Worm (Caenorhabditis elegans): Measurements from ENCODE around the gene gpa-17.

The gpa-17 gene

DNA sequence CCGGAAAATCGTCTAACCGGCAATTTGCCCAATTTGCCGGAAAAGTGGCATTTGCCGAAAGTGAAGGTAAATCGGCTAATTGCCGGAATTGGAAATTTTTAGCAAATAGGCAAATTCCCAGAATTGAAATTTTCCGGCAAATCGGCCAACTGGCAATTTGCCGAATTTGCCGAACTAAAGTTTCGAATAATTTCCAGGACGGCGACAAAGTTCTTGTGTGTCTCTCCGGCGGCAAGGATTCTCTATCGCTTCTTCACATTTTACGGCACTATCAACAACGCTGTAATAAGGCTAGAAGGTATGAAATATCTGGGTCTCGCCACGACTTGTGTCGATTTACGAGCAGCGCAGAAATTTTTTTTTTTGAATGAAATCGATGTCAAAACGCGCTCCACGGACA lies 29.9 kb downstream of the gpa-17 start:
- TF ChIP-seq ces-1 (GFP tag; optimal IDR thresholded peaks at IDR 0.05) (no peak), efl-1 (optimal IDR thresholded peaks at IDR 0.05) (no peak), efl-1 (GFP tag; optimal IDR thresholded peaks at IDR 0.05 in 1 of 2) (peak in 1 of 2 experiments; percentile 64), tlp-1 (tag; optimal IDR thresholded peaks at IDR 0.05) (no peak), nhr-19 (GFP tag; conservative IDR thresholded peaks at IDR 0.05) (no peak)

DNA sequence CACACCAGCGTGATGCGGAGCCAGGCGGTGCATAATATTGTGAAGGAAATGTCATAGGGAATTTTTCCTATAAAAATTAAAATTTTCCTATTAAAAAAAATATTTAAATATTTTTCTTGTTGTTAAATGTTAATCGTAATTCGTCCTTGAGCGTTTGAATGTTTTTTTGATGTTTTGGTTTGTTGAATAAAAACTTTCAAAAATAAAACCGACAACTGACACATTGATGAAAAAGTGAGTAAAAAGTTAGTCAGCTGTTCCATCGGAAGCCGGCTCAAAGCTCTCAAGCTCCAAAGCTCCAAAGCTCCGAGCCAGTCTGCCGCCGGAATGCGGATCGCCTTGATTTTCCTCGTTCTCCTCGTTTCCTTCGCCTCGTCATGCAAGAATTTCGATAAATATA lies 32.3 kb downstream of the gpa-17 start, which contains the start of gene Y71H2B.4:
TSS of gene Y71H2B.4 (plus strand) at position 301 of the 400 bp plus-strand sequence.
- TF ChIP-seq mep-1 (tag; optimal IDR thresholded peaks at IDR 0.05), result no peak
- TF ChIP-seq grh-1 (GFP tag; IDR thresholded peaks at IDR 0.05), result no peak
- TF ChIP-seq fkh-10 (GFP tag; optimal IDR thresholded peaks at IDR 0.05), result no peak
- TF ChIP-seq C16A3.4 (tag; optimal IDR thresholded peaks at IDR 0.05), result no peak
- TF ChIP-seq sox-4 (tag; optimal IDR thresholded peaks at IDR 0.05), result no peak
- TF ChIP-seq ceh-90 (tag; optimal IDR thresholded peaks at IDR 0.05), result no peak
- no peak for TF ChIP-seq mdl-1 (tag; optimal IDR thresholded peaks at IDR 0.05)
- TF ChIP-seq fkh-8 (tag; optimal IDR thresholded peaks at IDR 0.05), result no peak
- TF ChIP-seq zip-4 (GFP tag; optimal IDR thresholded peaks at IDR 0.05), result no peak
- no peak for TF ChIP-seq aha-1 (tag; optimal IDR thresholded peaks at IDR 0.05)
- no peak for TF ChIP-seq mab-9 (GFP tag; IDR thresholded peaks at IDR 0.05)
- no peak for TF ChIP-seq pax-3 (tag; optimal IDR thresholded peaks at IDR 0.05)
- no peak for TF ChIP-seq ztf-11 (tag; optimal IDR thresholded peaks at IDR 0.05)
- no peak for TF ChIP-seq nhr-11 (tag; optimal IDR thresholded peaks at IDR 0.05)
- TF ChIP-seq irx-1 (tag; optimal IDR thresholded peaks at IDR 0.05), result no peak

DNA sequence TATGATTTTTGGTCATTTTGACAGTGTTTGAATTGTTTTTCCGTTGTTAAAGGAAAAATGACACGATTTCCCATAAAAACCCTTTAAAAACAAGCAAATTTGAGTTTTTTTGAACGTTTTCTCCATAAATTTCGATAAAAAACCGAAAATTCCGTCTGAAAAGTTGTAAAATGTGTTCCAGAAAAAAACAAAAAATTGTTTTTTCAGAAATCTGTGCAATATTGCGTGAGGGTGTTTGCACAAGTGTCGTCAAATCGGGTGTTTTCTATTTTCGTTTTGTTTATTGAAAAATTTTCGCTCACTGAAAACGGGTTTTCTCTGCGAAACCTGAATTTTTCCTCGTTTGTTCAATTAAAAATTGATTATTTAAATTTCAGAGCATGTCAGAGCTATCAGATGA lies 33.2 kb downstream of the gpa-17 start, which contains the start of gene ppfr-4:
TSS of gene ppfr-4 (plus strand) at position 378 of the 400 bp plus-strand sequence.
- TF ChIP-seq nhr-47 (tag; optimal IDR thresholded peaks at IDR 0.05) (peak; percentile 2), ceh-82 (tag; optimal IDR thresholded peaks at IDR 0.05) (peak in 1 of 3 experiments; percentile 5), blmp-1 (tag; optimal IDR thresholded peaks at IDR 0.05) (peak; percentile 9), fos-1 (tag; optimal IDR thresholded peaks at IDR 0.05) (no peak), tbx-2 (tag; optimal IDR thresholded peaks at IDR 0.05) (peak; percentile 28), lin-35 (GFP tag; optimal IDR thresholded peaks at IDR 0.05) (peak; percentile 34 to 41), lsy-2 (tag; optimal IDR thresholded peaks at IDR 0.05) (peak; percentile 39 to 54), F16B12.6 (tag; optimal IDR thresholded peaks at IDR 0.05) (peak; percentile 87), zag-1 (tag; optimal IDR thresholded peaks at IDR 0.05) (no peak), nhr-85 (tag) (peak; percentile 39), vab-15 (tag; optimal IDR thresholded peaks at IDR 0.05) (no peak), dpl-1 (GFP tag; optimal IDR thresholded peaks at IDR 0.05) (peak; percentile 9 to 53 (median 45)), lin-39 (tag; optimal IDR thresholded peaks at IDR 0.05) (peak; percentile 26), lir-3 (tag; optimal IDR thresholded peaks at IDR 0.05; ENCODE audit: poor library complexity) (no peak), nhr-90 (tag; optimal IDR thresholded peaks at IDR 0.05; ENCODE audit: poor library complexity) (peak; percentile 2), hpl-2 (GFP tag; optimal IDR thresholded peaks at IDR 0.05) (no peak), C16A3.4 (tag; optimal IDR thresholded peaks at IDR 0.05) (peak; percentile 15), efl-1 (optimal IDR thresholded peaks at IDR 0.05) (peak; percentile 31 to 54), efl-1 (GFP tag; optimal IDR thresholded peaks at IDR 0.05 in 1 of 2) (peak; percentile 48 to 85), dsc-1 (tag; optimal IDR thresholded peaks at IDR 0.05) (peak; percentile 15), snu-23 (GFP tag; optimal IDR thresholded peaks at IDR 0.05) (peak; percentile 31)

- TF ChIP-seq ceh-8 (GFP tag; optimal IDR thresholded peaks at IDR 0.05) (no peak), nhr-28 (tag; optimal IDR thresholded peaks at IDR 0.05) (no peak), sup-37 (GFP tag; optimal IDR thresholded peaks at IDR 0.05) (no peak), skn-1 (tag; optimal IDR thresholded peaks at IDR 0.05) (no peak), blmp-1 (tag; optimal IDR thresholded peaks at IDR 0.05) (no peak), unc-130 (tag; optimal IDR thresholded peaks at IDR 0.05) (no peak), C04F5.9 (tag; optimal IDR thresholded peaks at IDR 0.05) (no peak), swsn-7 (tag; optimal IDR thresholded peaks at IDR 0.05) (no peak), C16A3.4 (tag; optimal IDR thresholded peaks at IDR 0.05) (no peak), nhr-90 (tag; optimal IDR thresholded peaks at IDR 0.05; ENCODE audit: poor library complexity) (no peak), mef-2 (tag; optimal IDR thresholded peaks at IDR 0.05) (no peak), alr-1 (tag; optimal IDR thresholded peaks at IDR 0.05; ENCODE audit: borderline replicate concordance) (no peak), pqm-1 (tag; optimal IDR thresholded peaks at IDR 0.05) (no peak), lin-14 (GFP tag; optimal IDR thresholded peaks at IDR 0.05) (no peak), mab-9 (GFP tag; IDR thresholded peaks at IDR 0.05) (no peak), aha-1 (tag; optimal IDR thresholded peaks at IDR 0.05) (no peak), unc-62 (GFP tag; optimal IDR thresholded peaks at IDR 0.05) (no peak)
These were observed 36.5 kb downstream of the gpa-17 start, which contains the start of gene Y71H2B.2 for ce11 chrIII:2622870-2623269. Gene Y71H2B.2, plus strand, starts transcription at chrIII:2623170.

Data from whole organism, L1 larva.